Worm (Caenorhabditis elegans): ENCODE data around the gene F36G9.3.

The F36G9.3 gene

ce11 chrV:15955497-15955896 lies 1.7 kb upstream of the F36G9.3 start, which contains the start of gene srh-186:
srh-186 (plus strand) TSS chrV:15955797.
- no peak for TF ChIP-seq rec-8 (tag; optimal IDR thresholded peaks at IDR 0.05)
- TF ChIP-seq let-607 (tag; optimal IDR thresholded peaks at IDR 0.05): no peak
- no peak for TF ChIP-seq F57C9.4 (tag; optimal IDR thresholded peaks at IDR 0.05)
- no peak for TF ChIP-seq cebp-1 (GFP tag; IDR thresholded peaks at IDR 0.05)
- no peak for TF ChIP-seq cebp-1 (tag; optimal IDR thresholded peaks at IDR 0.05)
- no peak for TF ChIP-seq ekl-4 (GFP tag; IDR thresholded peaks at IDR 0.05)
- no peak for TF ChIP-seq madf-6 (GFP tag; IDR thresholded peaks at IDR 0.05)
- TF ChIP-seq C06A6.2 (GFP tag; conservative IDR thresholded peaks at IDR 0.05): no peak

ce11 chrV:15959456-15959855 lies 2.3 kb downstream of the F36G9.3 start:
- no peak for TF ChIP-seq ceh-79 (tag; optimal IDR thresholded peaks at IDR 0.05)
- no peak for TF ChIP-seq ceh-27 (GFP tag; optimal IDR thresholded peaks at IDR 0.05)
- no peak for TF ChIP-seq unc-130 (GFP tag; optimal IDR thresholded peaks at IDR 0.05)
- TF ChIP-seq hlh-26 (GFP tag; conservative IDR thresholded peaks at IDR 0.05): no peak
- peak; percentile 70; the same call in 1 of the 2 replicates for TF ChIP-seq hmg-1.2 (GFP tag; IDR thresholded peaks at IDR 0.05)
- no peak for TF ChIP-seq Y79H2A.3 (GFP tag; conservative IDR thresholded peaks at IDR 0.05)
- no peak for TF ChIP-seq lin-35 (GFP tag; optimal IDR thresholded peaks at IDR 0.05)

- no peak for TF ChIP-seq madf-10 (tag; optimal IDR thresholded peaks at IDR 0.05)
These were observed 7.9 kb downstream of the F36G9.3 start, which contains the start of gene sri-2 for ce11 chrV:15965114-15965513. sri-2 (minus strand) TSS chrV:15965214.

ce11 chrV:15967542-15967941 lies 10.3 kb downstream of the F36G9.3 start, which contains the start of gene sri-1:
sri-1 (minus strand) TSS chrV:15967642.
- TF ChIP-seq F23B12.7 (tag; optimal IDR thresholded peaks at IDR 0.05; ENCODE audit: insufficient read depth) (no peak), snpc-1.3 (tag; optimal IDR thresholded peaks at IDR 0.05; ENCODE audit: insufficient read depth) (no peak), let-526 (GFP tag; IDR thresholded peaks at IDR 0.05) (no peak), T26A5.8 (tag; optimal IDR thresholded peaks at IDR 0.05) (no peak), akir-1 (GFP tag; optimal IDR thresholded peaks at IDR 0.05) (no peak), tbx-9 (tag; optimal IDR thresholded peaks at IDR 0.05; ENCODE audit: borderline replicate concordance) (no peak), mel-28 (tag; optimal IDR thresholded peaks at IDR 0.05; ENCODE audit: borderline replicate concordance) (no peak), madf-10 (tag; optimal IDR thresholded peaks at IDR 0.05) (no peak)

ce11 chrV:15969653-15970052 lies 12.5 kb downstream of the F36G9.3 start, which contains the start of gene F36G9.7:
F36G9.7 (minus strand) TSS chrV:15969753.
- TF ChIP-seq nhr-120 (GFP tag; IDR thresholded peaks at IDR 0.05) (no peak), F23B12.7 (tag; optimal IDR thresholded peaks at IDR 0.05; ENCODE audit: insufficient read depth) (no peak), egl-44 (GFP tag; IDR thresholded peaks at IDR 0.05) (no peak), nfyb-1 (GFP tag; IDR thresholded peaks at IDR 0.05) (no peak), F57C9.4 (tag; optimal IDR thresholded peaks at IDR 0.05) (no peak)

- TF ChIP-seq madf-10 (tag; optimal IDR thresholded peaks at IDR 0.05) (no peak), aptf-3 (GFP tag; IDR thresholded peaks at IDR 0.05) (no peak), repo-1 (tag; optimal IDR thresholded peaks at IDR 0.05) (no peak), tlf-1 (GFP tag; optimal IDR thresholded peaks at IDR 0.05) (no peak), madf-6 (GFP tag; IDR thresholded peaks at IDR 0.05) (no peak), chd-7 (tag; optimal IDR thresholded peaks at IDR 0.05) (no peak), ceh-100 (GFP tag; IDR thresholded peaks at IDR 0.05) (no peak), Y67H2A.10 (GFP tag; conservative IDR thresholded peaks at IDR 0.05) (no peak), ceh-58 (GFP tag; IDR thresholded peaks at IDR 0.05) (no peak), gei-17 (GFP tag; optimal IDR thresholded peaks at IDR 0.05) (no peak), T07F8.4 (tag; optimal IDR thresholded peaks at IDR 0.05) (no peak), rcor-1 (GFP tag; IDR thresholded peaks at IDR 0.05) (no peak), T26A5.8 (tag; optimal IDR thresholded peaks at IDR 0.05) (no peak), ztf-3 (GFP tag; optimal IDR thresholded peaks at IDR 0.05) (no peak), lin-26 (GFP tag; IDR thresholded peaks at IDR 0.05) (no peak), B0035.1 (tag; optimal IDR thresholded peaks at IDR 0.05) (no peak), zim-3 (tag; optimal IDR thresholded peaks at IDR 0.05) (no peak), nfyb-1 (GFP tag; IDR thresholded peaks at IDR 0.05) (no peak)
These were observed 13.6 kb downstream of the F36G9.3 start for ce11 chrV:15970820-15971219.
